Worm (Caenorhabditis elegans): Measurements from ENCODE around the gene T10D4.6.

The T10D4.6 gene

DNA sequence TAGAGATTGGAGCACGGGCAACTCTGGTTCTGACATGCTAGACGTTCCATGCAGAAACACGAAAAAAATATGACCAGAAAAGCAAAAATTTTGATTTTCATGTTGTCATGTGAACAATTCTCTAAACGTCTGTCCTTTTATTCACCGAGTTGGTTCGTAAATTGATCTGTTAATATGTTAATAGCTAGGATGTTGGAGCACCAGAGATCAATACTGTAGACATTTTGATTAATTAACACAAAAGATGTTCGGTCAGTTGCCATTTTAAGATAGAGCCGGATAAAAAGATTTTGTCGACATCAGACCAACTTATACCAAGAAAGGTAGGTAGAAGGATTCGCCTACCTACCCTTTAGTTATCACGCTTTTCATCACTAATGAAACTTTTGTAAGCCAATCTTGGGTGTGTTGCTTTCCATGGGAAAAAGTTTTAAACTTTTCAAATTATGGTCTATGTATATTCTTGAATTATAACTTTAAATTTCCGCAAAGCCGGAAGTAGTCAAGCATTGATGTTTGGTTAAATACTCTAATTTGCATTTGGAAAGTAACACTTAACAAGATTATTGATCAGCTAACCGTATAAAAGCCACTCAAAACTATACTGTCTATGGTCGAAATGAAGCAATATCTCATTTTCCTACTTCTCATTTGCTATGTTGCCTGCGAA is 30.5 kb downstream of the T10D4.6 start, which contains the start of the genes T10D4.11 and T10D4.1:
Gene T10D4.11 (minus strand): TSS at position 101 of the 670 bp plus-strand sequence.
Gene T10D4.1 (plus strand): TSS at position 620 of the 670 bp plus-strand sequence.
- TF ChIP-seq tbx-2 (tag; optimal IDR thresholded peaks at IDR 0.05) (no peak), pqm-1 (tag; optimal IDR thresholded peaks at IDR 0.05) (no peak), nhr-23 (tag; optimal IDR thresholded peaks at IDR 0.05) (no peak), ama-1 (optimal IDR thresholded peaks at IDR 0.05) (no peak), elt-2 (tag; optimal IDR thresholded peaks at IDR 0.05) (no peak), nfya-1 (tag; optimal IDR thresholded peaks at IDR 0.05; ENCODE audit: insufficient read depth) (no peak)

DNA sequence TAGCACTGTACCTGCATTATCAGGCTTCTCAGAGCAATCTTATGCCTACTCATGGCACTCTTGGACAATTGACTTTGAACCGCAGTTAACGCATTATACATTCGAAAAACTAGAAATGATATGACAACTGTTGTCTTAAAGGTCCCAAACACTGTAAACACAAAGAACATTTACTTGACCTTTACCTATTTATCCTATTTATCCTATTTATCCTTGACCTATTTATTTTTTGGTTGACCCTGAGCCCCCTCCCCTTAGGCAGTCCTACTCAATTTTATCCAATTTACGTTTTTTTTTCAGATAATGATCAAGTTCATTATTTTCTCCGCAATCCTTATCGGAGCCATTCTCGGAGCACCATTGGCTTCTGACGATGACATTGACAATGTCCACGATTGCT is 32.5 kb downstream of the T10D4.6 start, which contains the start of the genes T10D4.14 and T10D4.19:
Gene T10D4.14 (minus strand): TSS at position 101 of the 400 bp plus-strand sequence.
Gene T10D4.19 (plus strand): TSS at position 304 of the 400 bp plus-strand sequence.
- TF ChIP-seq nhr-76 (tag; optimal IDR thresholded peaks at IDR 0.05) (no peak), elt-2 (tag; optimal IDR thresholded peaks at IDR 0.05) (no peak), nhr-12 (tag; optimal IDR thresholded peaks at IDR 0.05) (no peak), ztf-4 (tag; optimal IDR thresholded peaks at IDR 0.05) (no peak), skn-1 (tag; optimal IDR thresholded peaks at IDR 0.05) (no peak), nhr-11 (tag; optimal IDR thresholded peaks at IDR 0.05) (no peak), nhr-237 (tag; optimal IDR thresholded peaks at IDR 0.05) (no peak), nfya-1 (tag; optimal IDR thresholded peaks at IDR 0.05; ENCODE audit: insufficient read depth) (no peak), zag-1 (tag; optimal IDR thresholded peaks at IDR 0.05) (no peak), ceh-82 (tag; optimal IDR thresholded peaks at IDR 0.05) (no peak)

DNA sequence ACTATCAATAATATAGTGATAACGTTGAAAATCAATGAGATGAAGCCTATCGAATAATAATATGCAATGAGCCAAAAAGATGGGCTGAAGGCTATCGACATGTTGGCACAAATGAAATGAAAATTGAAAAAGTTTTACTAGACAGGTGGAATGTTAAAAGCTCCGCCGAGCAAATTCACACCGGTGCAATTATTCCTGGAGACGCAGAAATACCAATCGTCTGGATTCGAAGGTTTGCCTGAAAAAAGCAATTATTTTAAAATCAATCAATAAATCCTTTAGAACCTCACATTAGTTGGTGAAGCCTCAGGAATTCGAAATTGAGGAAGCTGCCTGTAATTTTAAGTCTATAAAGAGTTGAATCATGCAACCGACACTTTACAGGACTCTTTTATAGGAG is 35.3 kb downstream of the T10D4.6 start, which contains the start of gene sri-32:
Gene sri-32 (minus strand): TSS at position 101 of the 400 bp plus-strand sequence.
- TF ChIP-seq ZK546.5 (tag; optimal IDR thresholded peaks at IDR 0.05) (no peak), elt-1 (tag; optimal IDR thresholded peaks at IDR 0.05) (no peak), ceh-28 (tag; optimal IDR thresholded peaks at IDR 0.05) (no peak), daf-12 (tag; optimal IDR thresholded peaks at IDR 0.05) (no peak), nhr-77 (tag; optimal IDR thresholded peaks at IDR 0.05) (no peak), pha-4 (tag; optimal IDR thresholded peaks at IDR 0.05) (no peak), egl-27 (tag; optimal IDR thresholded peaks at IDR 0.05) (no peak), nhr-28 (tag; optimal IDR thresholded peaks at IDR 0.05) (no peak), ztf-11 (tag; optimal IDR thresholded peaks at IDR 0.05) (no peak), aly-2 (tag; optimal IDR thresholded peaks at IDR 0.05) (no peak), mdl-1 (tag; optimal IDR thresholded peaks at IDR 0.05) (no peak), fkh-2 (tag; optimal IDR thresholded peaks at IDR 0.05) (no peak), nhr-11 (tag; optimal IDR thresholded peaks at IDR 0.05) (no peak)

DNA sequence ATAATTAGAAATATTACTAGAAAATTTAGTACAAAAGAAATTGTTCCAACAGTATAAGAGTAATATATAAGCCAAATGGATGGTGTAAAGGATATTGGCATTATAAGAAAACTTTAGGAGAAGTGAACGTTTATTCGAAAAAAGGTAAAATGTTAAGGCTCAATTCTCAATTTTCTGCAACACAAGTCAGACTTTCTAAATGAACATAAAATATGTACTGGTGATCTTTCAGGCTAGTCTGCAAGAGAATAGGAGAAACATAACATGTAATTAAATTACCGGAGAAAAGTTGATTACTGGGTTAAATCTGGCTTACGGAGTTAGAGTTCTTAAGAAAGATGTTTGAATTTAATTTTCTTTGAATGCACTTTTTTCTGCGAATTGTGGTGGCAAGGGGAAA is 37.6 kb downstream of the T10D4.6 start, which contains the start of gene sri-33:
Gene sri-33 (minus strand): TSS at position 101 of the 400 bp plus-strand sequence.
- TF ChIP-seq egl-27 (tag; optimal IDR thresholded peaks at IDR 0.05), result no peak
- TF ChIP-seq elt-1 (tag; optimal IDR thresholded peaks at IDR 0.05), result no peak
- no peak for TF ChIP-seq fos-1 (tag; optimal IDR thresholded peaks at IDR 0.05)
- no peak for TF ChIP-seq nhr-28 (tag; optimal IDR thresholded peaks at IDR 0.05)
- TF ChIP-seq fkh-10 (GFP tag; optimal IDR thresholded peaks at IDR 0.05), result no peak
- TF ChIP-seq nfya-1 (tag; optimal IDR thresholded peaks at IDR 0.05; ENCODE audit: insufficient read depth), result no peak
- TF ChIP-seq nhr-11 (tag; optimal IDR thresholded peaks at IDR 0.05), result no peak
- TF ChIP-seq eor-1 (tag; optimal IDR thresholded peaks at IDR 0.05), result no peak
- TF ChIP-seq fkh-2 (tag; optimal IDR thresholded peaks at IDR 0.05), result no peak
- TF ChIP-seq jun-1 (tag; optimal IDR thresholded peaks at IDR 0.05), result no peak
- no peak for TF ChIP-seq nhr-237 (tag; optimal IDR thresholded peaks at IDR 0.05)
- no peak for TF ChIP-seq ceh-28 (tag; optimal IDR thresholded peaks at IDR 0.05)
- no peak for TF ChIP-seq sea-2 (GFP tag; optimal IDR thresholded peaks at IDR 0.05)
- TF ChIP-seq mml-1 (tag; optimal IDR thresholded peaks at IDR 0.05), result no peak
- no peak for TF ChIP-seq ZK546.5 (tag; optimal IDR thresholded peaks at IDR 0.05)
- no peak for TF ChIP-seq mdl-1 (tag; optimal IDR thresholded peaks at IDR 0.05)
- no peak for TF ChIP-seq unc-39 (tag; optimal IDR thresholded peaks at IDR 0.05)
- no peak for TF ChIP-seq aly-2 (tag; optimal IDR thresholded peaks at IDR 0.05)
- no peak for TF ChIP-seq ztf-4 (tag; optimal IDR thresholded peaks at IDR 0.05)

DNA sequence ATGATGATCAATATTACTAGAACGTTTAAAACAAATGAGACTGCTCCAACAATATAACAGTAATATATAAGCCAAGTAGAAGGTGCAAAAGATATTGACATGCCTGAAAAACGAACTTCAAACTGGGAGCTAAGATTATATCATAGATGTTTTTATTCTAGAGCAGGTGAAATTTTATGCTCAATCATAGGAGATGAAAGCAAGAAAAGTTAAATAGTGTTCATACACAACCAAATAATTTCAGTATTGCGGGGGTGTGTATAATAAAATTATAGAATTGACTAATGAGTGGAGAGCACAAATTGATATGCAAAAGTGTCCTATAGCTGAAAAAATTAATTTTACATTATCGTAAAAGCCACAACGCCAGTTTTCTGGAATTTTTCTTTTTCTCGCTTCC is 39.9 kb downstream of the T10D4.6 start, which contains the start of gene sri-34:
Gene sri-34 (minus strand): TSS at position 101 of the 400 bp plus-strand sequence.
- no peak for TF ChIP-seq nhr-25 (tag; optimal IDR thresholded peaks at IDR 0.05)
- TF ChIP-seq ceh-28 (tag; optimal IDR thresholded peaks at IDR 0.05), result no peak
- TF ChIP-seq unc-62 (GFP tag; optimal IDR thresholded peaks at IDR 0.05), result no peak
- TF ChIP-seq ceh-9 (tag; optimal IDR thresholded peaks at IDR 0.05), result no peak
- TF ChIP-seq zag-1 (tag; optimal IDR thresholded peaks at IDR 0.05), result no peak
- TF ChIP-seq ceh-16 (tag; optimal IDR thresholded peaks at IDR 0.05), result no peak
- TF ChIP-seq egl-27 (tag; optimal IDR thresholded peaks at IDR 0.05), result no peak
- TF ChIP-seq nhr-43 (tag; optimal IDR thresholded peaks at IDR 0.05; ENCODE audit: poor library complexity, severe bottlenecking), result no peak
- TF ChIP-seq egl-5 (tag; optimal IDR thresholded peaks at IDR 0.05), result no peak
- no peak for TF ChIP-seq fkh-10 (GFP tag; optimal IDR thresholded peaks at IDR 0.05)
- TF ChIP-seq elt-2 (tag; optimal IDR thresholded peaks at IDR 0.05), result no peak
- no peak for TF ChIP-seq ceh-82 (tag; optimal IDR thresholded peaks at IDR 0.05)
- TF ChIP-seq eor-1 (tag; optimal IDR thresholded peaks at IDR 0.05), result no peak
- no peak for TF ChIP-seq lin-15B (tag; optimal IDR thresholded peaks at IDR 0.05)
